Worm (Caenorhabditis elegans) whole organism, L3 larva: ENCODE measurements around the gene fbxb-108.

Experiments used
- R02D3.7 ChIP-seq: fragments of 150-350 bp; optimal IDR thresholded peaks from 2 replicates; lab custom pipeline; 2014; ENCODE audit warnings: missing biosample characterization, missing genetic modification characterization
- ZK546.5 ChIP-seq: sonication (generic microtip); optimal IDR thresholded peaks from 2 replicates; lab custom pipeline; 2017; ENCODE audit warnings: missing biosample characterization, missing genetic modification characterization
- aly-2 ChIP-seq: fragments of 150-350 bp; optimal IDR thresholded peaks from 2 replicates; lab custom pipeline; 2014; ENCODE audit warnings: missing biosample characterization, missing genetic modification characterization
- ceh-16 ChIP-seq: sonication (generic microtip); optimal IDR thresholded peaks from 2 replicates; lab custom pipeline; 2017; ENCODE audit warnings: missing biosample characterization, missing genetic modification characterization
- ceh-28 ChIP-seq: fragments of 150-350 bp; optimal IDR thresholded peaks from 2 replicates; lab custom pipeline; 2014; ENCODE audit warnings: missing biosample characterization, missing genetic modification reagents, missing genetic modification characterization
- ceh-82 ChIP-seq: fragments of 150-350 bp; optimal IDR thresholded peaks from 2 replicates; lab custom pipeline; 2014; ENCODE audit warnings: missing biosample characterization, missing genetic modification characterization
- ceh-9 ChIP-seq: sonication (generic microtip); optimal IDR thresholded peaks from 2 replicates; lab custom pipeline; 2018; ENCODE audit warnings: missing biosample characterization, missing genetic modification characterization
- daf-12 ChIP-seq: fragments of 150-350 bp; optimal IDR thresholded peaks from 2 replicates; lab custom pipeline; 2014; ENCODE audit warnings: missing biosample characterization, missing genetic modification reagents, missing genetic modification characterization
- egl-27 ChIP-seq: sonication (generic microtip); optimal IDR thresholded peaks from 4 replicates; lab custom pipeline; 2017; ENCODE audit warnings: missing biosample characterization, missing genetic modification reagents, missing genetic modification characterization
- egl-5 ChIP-seq: fragments of 150-350 bp; optimal IDR thresholded peaks from 2 replicates; lab custom pipeline; 2017; ENCODE audit warnings: missing biosample characterization, missing genetic modification reagents, missing genetic modification characterization, inconsistent platforms
- elt-1 ChIP-seq: fragments of 150-350 bp; optimal IDR thresholded peaks from 2 replicates; lab custom pipeline; 2014; ENCODE audit warnings: missing biosample characterization, missing genetic modification characterization
- elt-2 ChIP-seq: sonication (generic microtip); optimal IDR thresholded peaks from 2 replicates; lab custom pipeline; 2016; ENCODE audit warnings: missing genetic modification reagents, mild to moderate bottlenecking, missing genetic modification characterization, missing compliant biosample characterization
- elt-3 ChIP-seq, 3 experiments: fragments of 150-350 bp in 1 of 3; sonication (generic microtip) in 2 of 3; optimal IDR thresholded peaks; 2 replicates in 2 of 3; 4 replicates in 1 of 3; lab custom pipeline; 2014 to 2017; ENCODE audit warnings: missing biosample characterization in 3 of 3, missing genetic modification characterization in 3 of 3
- eor-1 ChIP-seq, 2 experiments: fragments of 150-350 bp; optimal IDR thresholded peaks; 2 replicates each; lab custom pipeline; 2014 to 2018; ENCODE audit warnings: missing biosample characterization in 2 of 2, missing genetic modification characterization in 2 of 2
- fkh-10 ChIP-seq: sonication (generic microtip); optimal IDR thresholded peaks from 2 replicates; lab custom pipeline; 2017; ENCODE audit warnings: missing biosample characterization, missing genetic modification reagents, missing genetic modification characterization
- fkh-2 ChIP-seq: fragments of 150-350 bp; optimal IDR thresholded peaks from 2 replicates; lab custom pipeline; 2014; ENCODE audit warnings: missing biosample characterization, missing genetic modification reagents, missing genetic modification characterization
- fos-1 ChIP-seq: fragments of 150-350 bp; optimal IDR thresholded peaks from 2 replicates; lab custom pipeline; 2014; ENCODE audit warnings: missing biosample characterization, missing genetic modification characterization
- hmg-11 ChIP-seq: sonication (generic microtip); optimal IDR thresholded peaks from 2 replicates; lab custom pipeline; 2016; ENCODE audit warnings: missing genetic modification characterization, missing compliant biosample characterization
- jun-1 ChIP-seq: fragments of 150-350 bp; optimal IDR thresholded peaks from 2 replicates; lab custom pipeline; 2014; ENCODE audit warnings: missing biosample characterization, missing genetic modification reagents, missing genetic modification characterization
- lin-39 ChIP-seq: fragments of 150-350 bp; optimal IDR thresholded peaks from 2 replicates; lab custom pipeline; 2018; ENCODE audit warnings: missing biosample characterization, missing genetic modification reagents, missing genetic modification characterization
- lsy-12 ChIP-seq: sonication (generic microtip); optimal IDR thresholded peaks from 2 replicates; lab custom pipeline; 2016; ENCODE audit warnings: mild to moderate bottlenecking, missing genetic modification characterization, missing compliant biosample characterization
- mdl-1 ChIP-seq: fragments of 150-350 bp; optimal IDR thresholded peaks from 2 replicates; lab custom pipeline; 2014; ENCODE audit warnings: missing biosample characterization, missing genetic modification characterization
- mml-1 ChIP-seq: fragments of 150-350 bp; sonication (generic microtip); optimal IDR thresholded peaks from 3 replicates; lab custom pipeline; 2014; ENCODE audit warnings: missing biosample characterization, missing genetic modification characterization
- nfya-1 ChIP-seq: sonication (generic microtip); optimal IDR thresholded peaks from 2 replicates; lab custom pipeline; 2017; ENCODE audit warnings: missing genetic modification characterization, mild to moderate bottlenecking, missing compliant biosample characterization, antibody characterized with exemption, moderate library complexity; ENCODE audit not compliant: insufficient read depth
- nhr-11 ChIP-seq: fragments of 150-350 bp; optimal IDR thresholded peaks from 2 replicates; lab custom pipeline; 2014; ENCODE audit warnings: missing biosample characterization, missing genetic modification characterization
- nhr-23 ChIP-seq: fragments of 150-350 bp; optimal IDR thresholded peaks from 2 replicates; lab custom pipeline; 2014; ENCODE audit warnings: missing biosample characterization, missing genetic modification reagents, missing genetic modification characterization
- nhr-237 ChIP-seq: fragments of 150-350 bp; optimal IDR thresholded peaks from 2 replicates; lab custom pipeline; 2014; ENCODE audit warnings: missing biosample characterization, missing genetic modification characterization
- nhr-25 ChIP-seq: sonication (generic microtip); optimal IDR thresholded peaks from 2 replicates; lab custom pipeline; 2017; ENCODE audit warnings: missing biosample characterization, missing genetic modification characterization
- nhr-28 ChIP-seq: fragments of 150-350 bp; optimal IDR thresholded peaks from 2 replicates; lab custom pipeline; 2014; ENCODE audit warnings: missing biosample characterization, missing genetic modification characterization
- nhr-43 ChIP-seq: sonication (generic microtip); optimal IDR thresholded peaks from 2 replicates; lab custom pipeline; 2016; ENCODE audit warnings: mild to moderate bottlenecking, missing genetic modification characterization, missing compliant biosample characterization; ENCODE audit not compliant: poor library complexity, severe bottlenecking
- nhr-67 ChIP-seq: fragments of 150-350 bp; optimal IDR thresholded peaks from 2 replicates; lab custom pipeline; 2014; ENCODE audit warnings: missing biosample characterization, missing genetic modification characterization
- nhr-76 ChIP-seq: fragments of 150-350 bp; sonication (generic microtip); optimal IDR thresholded peaks from 5 replicates; lab custom pipeline; 2014; ENCODE audit warnings: missing biosample characterization, missing genetic modification characterization
- nhr-77 ChIP-seq: fragments of 150-350 bp; optimal IDR thresholded peaks from 2 replicates; lab custom pipeline; 2014; ENCODE audit warnings: missing biosample characterization, missing genetic modification characterization
- pha-4 ChIP-seq: fragments of 150-350 bp; optimal IDR thresholded peaks from 2 replicates; lab custom pipeline; 2014; ENCODE audit warnings: missing biosample characterization, missing genetic modification reagents, missing genetic modification characterization
- pqm-1 ChIP-seq: fragments of 150-350 bp; optimal IDR thresholded peaks from 2 replicates; lab custom pipeline; 2017; ENCODE audit warnings: missing biosample characterization, missing genetic modification characterization, inconsistent platforms
- sea-2 ChIP-seq: fragments of 150-350 bp; sonication (generic microtip); optimal IDR thresholded peaks from 4 replicates; lab custom pipeline; 2014; ENCODE audit warnings: missing biosample characterization, missing genetic modification reagents, missing genetic modification characterization
- snpc-4 ChIP-seq: fragments of 150-350 bp; optimal IDR thresholded peaks from 2 replicates; lab custom pipeline; 2014; ENCODE audit warnings: missing biosample characterization, missing genetic modification characterization
- tbx-2 ChIP-seq: sonication (generic microtip); optimal IDR thresholded peaks from 2 replicates; lab custom pipeline; 2016; ENCODE audit warnings: mild to moderate bottlenecking, missing genetic modification characterization, missing compliant biosample characterization
- unc-39 ChIP-seq: sonication (generic microtip); optimal IDR thresholded peaks from 4 replicates; lab custom pipeline; 2017; ENCODE audit warnings: missing biosample characterization, missing genetic modification characterization
- unc-62 ChIP-seq: fragments of 150-350 bp; sonication (generic microtip); optimal IDR thresholded peaks from 4 replicates; lab custom pipeline; 2014; ENCODE audit warnings: missing biosample characterization, missing genetic modification reagents, missing genetic modification characterization
- ztf-11 ChIP-seq: fragments of 150-350 bp; optimal IDR thresholded peaks from 2 replicates; lab custom pipeline; 2014; ENCODE audit warnings: missing biosample characterization, missing genetic modification characterization
- ztf-4 ChIP-seq: fragments of 150-350 bp; optimal IDR thresholded peaks from 2 replicates; lab custom pipeline; 2014; ENCODE audit warnings: missing biosample characterization, missing genetic modification characterization

Gene fbxb-108

DNA sequence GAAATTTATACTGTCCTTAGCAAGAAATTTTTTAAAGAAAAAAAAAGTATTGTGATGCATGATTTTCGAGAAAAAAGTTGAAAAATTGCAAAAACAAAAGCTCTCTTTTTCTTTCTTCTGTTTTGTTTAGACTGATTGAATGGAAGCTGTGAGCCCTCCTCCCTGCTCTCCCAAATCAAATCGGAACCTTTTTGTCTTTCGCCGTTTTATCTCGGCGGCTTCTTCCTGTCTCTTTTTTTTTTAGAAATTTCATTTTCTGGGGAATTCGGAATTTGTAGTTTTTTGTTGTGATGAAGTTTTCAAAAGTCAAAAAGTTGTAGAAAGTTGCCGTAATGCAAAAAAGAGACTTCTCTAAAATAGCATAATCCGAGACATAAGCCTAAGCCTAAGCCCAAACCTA lies 34.1 kb upstream of the fbxb-108 start:
- TF ChIP-seq lin-39 (no peak), pqm-1 (no peak), fkh-10 (GFP tag; lab: Kevin White, UChicago) (peak; percentile 61), elt-1 (tag; lab: Kevin White, UChicago) (no peak)

DNA sequence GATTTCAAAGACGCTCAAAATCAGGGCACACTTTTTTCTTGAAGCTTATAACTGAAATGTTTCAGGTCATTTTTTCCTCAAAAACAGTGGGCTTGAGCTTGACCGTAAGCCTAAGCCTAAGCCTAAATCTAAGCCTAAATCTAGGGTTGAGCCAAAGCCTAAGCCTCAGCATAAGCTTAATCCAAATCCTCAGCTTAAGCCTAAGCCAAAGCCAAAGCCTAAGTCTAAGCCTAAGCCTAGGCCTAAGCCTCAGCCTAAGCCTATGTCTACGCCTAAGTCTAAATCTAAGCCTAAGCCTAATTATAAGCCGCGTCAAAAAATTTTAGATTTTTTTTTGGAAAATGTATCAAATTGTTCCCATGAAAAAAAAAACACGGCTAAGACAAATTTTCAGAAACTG lies 30.5 kb upstream of the fbxb-108 start:
- TF ChIP-seq fkh-10 (GFP tag; lab: Kevin White, UChicago) = no peak
- TF ChIP-seq unc-62 (GFP tag; lab: Kevin White, UChicago) = no peak
- no peak for TF ChIP-seq nhr-76 (tag; lab: Kevin White, UChicago)
- TF ChIP-seq hmg-11 (tag; lab: Kevin White, UChicago) = no peak
- TF ChIP-seq nfya-1 (tag; lab: Kevin White, UChicago) = no peak

DNA sequence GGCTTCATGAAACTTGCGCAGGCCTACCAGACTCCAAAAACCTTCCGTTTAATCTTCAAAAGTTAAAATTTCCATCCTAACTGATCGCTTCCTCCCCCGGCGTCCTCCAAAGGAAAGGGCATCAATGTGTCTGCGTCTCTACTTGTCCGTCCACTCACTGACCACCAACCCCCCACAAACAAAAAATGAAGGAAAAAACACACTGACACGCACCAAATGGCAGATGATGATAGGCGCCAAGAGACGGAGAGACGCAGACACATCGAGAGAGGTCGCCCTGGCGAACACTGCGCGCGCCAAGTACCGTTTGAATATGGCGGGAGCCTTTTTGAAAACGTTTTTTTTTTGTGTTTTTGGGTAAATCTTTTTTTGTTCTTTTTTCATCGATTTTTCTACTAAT lies 30.0 kb upstream of the fbxb-108 start:
- no peak for TF ChIP-seq fkh-2 (tag; lab: Kevin White, UChicago)
- no peak for TF ChIP-seq ceh-16 (tag; lab: Kevin White, UChicago)
- TF ChIP-seq nhr-28 (tag; lab: Kevin White, UChicago) = no peak
- TF ChIP-seq R02D3.7 = no peak
- peak; percentile 79 for TF ChIP-seq nfya-1 (tag; lab: Kevin White, UChicago)
- peak; percentile 61 for TF ChIP-seq lin-39
- TF ChIP-seq nhr-67 (tag; lab: Kevin White, UChicago) = no peak
- peak; percentile 20 for TF ChIP-seq nhr-23 (tag; lab: Kevin White, UChicago)
- TF ChIP-seq mdl-1 (tag; lab: Kevin White, UChicago) = no peak
- peak; percentile 32 for TF ChIP-seq nhr-25 (tag; lab: Kevin White, UChicago)
- no peak for TF ChIP-seq daf-12 (tag; lab: Kevin White, UChicago)
- TF ChIP-seq elt-2 (tag; lab: Kevin White, UChicago) = no peak
- no peak for TF ChIP-seq fos-1 (tag; lab: Kevin White, UChicago)
- TF ChIP-seq egl-5 (tag; lab: Kevin White, UChicago) = no peak
- TF ChIP-seq elt-1 (tag; lab: Kevin White, UChicago) = no peak
- TF ChIP-seq nhr-237 (tag; lab: Kevin White, UChicago) = no peak
- TF ChIP-seq ztf-4 (tag; lab: Kevin White, UChicago) = no peak
- peak; percentile 17 for TF ChIP-seq jun-1 (tag; lab: Kevin White, UChicago)
- no peak for TF ChIP-seq ceh-28
- no peak for TF ChIP-seq nhr-43
- no peak for TF ChIP-seq aly-2
- TF ChIP-seq mml-1 = no peak
- TF ChIP-seq nhr-76 (tag; lab: Kevin White, UChicago) = no peak
- no peak for TF ChIP-seq eor-1 (tag; optimal IDR thresholded peaks at IDR 0.05; lab: Kevin White, UChicago)
- no peak for TF ChIP-seq ztf-11
- TF ChIP-seq unc-62 (GFP tag; lab: Kevin White, UChicago) = no peak
- no peak for TF ChIP-seq egl-27 (tag; lab: Kevin White, UChicago)
- TF ChIP-seq pqm-1 = no peak
- peak; percentile 23 for TF ChIP-seq snpc-4 (tag; lab: Kevin White, UChicago)
- TF ChIP-seq nhr-77 (tag; lab: Kevin White, UChicago) = no peak
- TF ChIP-seq hmg-11 (tag; lab: Kevin White, UChicago) = peak; percentile 40
- no peak for TF ChIP-seq ceh-82 (tag; lab: Kevin White, UChicago)
- no peak for TF ChIP-seq sea-2 (GFP tag; lab: Kevin White, UChicago)
- no peak for TF ChIP-seq ceh-9 (tag; lab: Kevin White, UChicago)
- no peak for TF ChIP-seq pha-4 (tag; lab: Kevin White, UChicago)
- TF ChIP-seq unc-39 = no peak
- TF ChIP-seq fkh-10 (GFP tag; lab: Kevin White, UChicago) = no peak
- TF ChIP-seq nhr-11 (tag; lab: Kevin White, UChicago) = no peak
- no peak for TF ChIP-seq ZK546.5 (tag; lab: Kevin White, UChicago)
- TF ChIP-seq elt-3 (tag; optimal IDR thresholded peaks at IDR 0.05; lab: Kevin White, UChicago) = no peak
- TF ChIP-seq tbx-2 (tag; lab: Kevin White, UChicago) = no peak
- TF ChIP-seq lsy-12 (tag; lab: Kevin White, UChicago) = no peak
